Fruit fly (Drosophila melanogaster) whole organism, adult: ENCODE data around the gene beat-IIIc.

ENCODE experiments used
- CG7045 ChIP-seq: fragments of 200-800 bp; sonication (Bioruptor generic); optimal IDR thresholded peaks from 2 replicates; lab custom pipeline; 2017; ENCODE audit warnings: missing biosample characterization, mild to moderate bottlenecking, missing genetic modification characterization
- Crg-1 ChIP-seq: fragments of 200-800 bp; sonication (Bioruptor generic); optimal IDR thresholded peaks from 2 replicates; lab custom pipeline; 2016; ENCODE audit warnings: missing biosample characterization, missing genetic modification characterization
- Mnt ChIP-seq: fragments of 200-800 bp; sonication (Bioruptor generic); optimal IDR thresholded peaks from 2 replicates; lab custom pipeline; 2016; ENCODE audit warnings: missing biosample characterization, mild to moderate bottlenecking, missing genetic modification characterization
- bab1 ChIP-seq: fragments of 200-800 bp; sonication (Bioruptor generic); optimal IDR thresholded peaks from 3 replicates; lab custom pipeline; 2019; ENCODE audit warnings: missing biosample characterization, mild to moderate bottlenecking, missing genetic modification characterization, moderate library complexity
- cic ChIP-seq: fragments of 200-800 bp; sonication (Bioruptor generic); optimal IDR thresholded peaks from 2 replicates; lab custom pipeline; 2017; ENCODE audit warnings: missing biosample characterization, mild to moderate bottlenecking, missing genetic modification characterization, moderate library complexity
- cnc ChIP-seq, 2 experiments: fragments of >200 bp; optimal IDR thresholded peaks; 2 replicates each; lab custom pipeline; 2017
- kay ChIP-seq: fragments of 200-800 bp; sonication (Bioruptor generic); peaks from one replicate; lab custom pipeline; 2016; ENCODE audit warnings: missing biosample characterization, missing genetic modification characterization, borderline replicate concordance
- pad ChIP-seq: fragments of 200-800 bp; sonication (Bioruptor generic); optimal IDR thresholded peaks from 3 replicates; lab custom pipeline; 2017; ENCODE audit warnings: missing biosample characterization, missing genetic modification characterization, mild to moderate bottlenecking, moderate library complexity, missing genetic modification reagents
- toe ChIP-seq: fragments of 200-800 bp; sonication (Bioruptor generic); optimal IDR thresholded peaks from 2 replicates; lab custom pipeline; 2016; ENCODE audit warnings: missing biosample characterization, missing genetic modification characterization

dm6 chr2L:17159641-17160040 is 100.9 kb downstream of the beat-IIIc start:
- no peak for TF ChIP-seq cnc (optimal IDR thresholded peaks at IDR 0.05; lab: Kevin White, UChicago)
- no peak for TF ChIP-seq toe (GFP tag; lab: Kevin White, UChicago)
- TF ChIP-seq CG7045 = no peak
- TF ChIP-seq kay = no peak
- TF ChIP-seq Mnt (GFP tag; lab: Kevin White, UChicago) = no peak
- TF ChIP-seq bab1 (GFP tag; lab: Kevin White, UChicago) = no peak
- TF ChIP-seq Crg-1 (GFP tag; lab: Kevin White, UChicago) = no peak
- TF ChIP-seq pad (GFP tag; lab: Kevin White, UChicago) = no peak
- no peak for TF ChIP-seq cic
